Worm (Caenorhabditis elegans) whole organism, L3 larva: Measurements from ENCODE around the gene mab-21.

ENCODE experiments used
- aly-2 ChIP-seq: fragments of 150-350 bp; optimal IDR thresholded peaks from 2 replicates; lab custom pipeline; 2014; ENCODE audit warnings: missing biosample characterization, missing genetic modification characterization
- ama-1 ChIP-seq: fragments of 150-350 bp; optimal IDR thresholded peaks from 2 replicates; lab custom pipeline; 2018
- ceh-9 ChIP-seq: sonication (generic microtip); optimal IDR thresholded peaks from 2 replicates; lab custom pipeline; 2018; ENCODE audit warnings: missing biosample characterization, missing genetic modification characterization
- nhr-67 ChIP-seq: fragments of 150-350 bp; optimal IDR thresholded peaks from 2 replicates; lab custom pipeline; 2014; ENCODE audit warnings: missing biosample characterization, missing genetic modification characterization
- pqm-1 ChIP-seq: fragments of 150-350 bp; optimal IDR thresholded peaks from 2 replicates; lab custom pipeline; 2017; ENCODE audit warnings: missing biosample characterization, missing genetic modification characterization, inconsistent platforms
- sea-2 ChIP-seq: fragments of 150-350 bp; sonication (generic microtip); optimal IDR thresholded peaks from 4 replicates; lab custom pipeline; 2014; ENCODE audit warnings: missing biosample characterization, missing genetic modification reagents, missing genetic modification characterization
- tbx-2 ChIP-seq: sonication (generic microtip); optimal IDR thresholded peaks from 2 replicates; lab custom pipeline; 2016; ENCODE audit warnings: mild to moderate bottlenecking, missing genetic modification characterization, missing compliant biosample characterization

ce11 chrIII:4594762-4595523 is 5.6 kb upstream of the mab-21 start:
- no peak for TF ChIP-seq nhr-67
- TF ChIP-seq ama-1 (lab: Kevin White, UChicago) = no peak
- TF ChIP-seq aly-2 (tag; lab: Kevin White, UChicago) = no peak
- no peak for TF ChIP-seq tbx-2
- no peak for TF ChIP-seq sea-2
- TF ChIP-seq ceh-9 = no peak
- no peak for TF ChIP-seq pqm-1 (tag; lab: Kevin White, UChicago)
